Worm (Caenorhabditis elegans): ENCODE data around the gene clec-1.
"Not testable (repeated sequence)": the region's sequence is repeated elsewhere in the genome, so short reads cannot be mapped to it uniquely, and the experiment has no call there.

clec-1 gene

ce11 chrV:5699835-5700441 lies at the start of gene clec-1:
Gene clec-1, plus strand, starts transcription at chrV:5700154.
- peak; percentile 56 for TF ChIP-seq ama-1 (optimal IDR thresholded peaks at IDR 0.05)
- TF ChIP-seq ztf-4 (tag; optimal IDR thresholded peaks at IDR 0.05): no peak

ce11 chrV:5651905-5652304 lies 48.0 kb upstream of the clec-1 start:
- TF ChIP-seq lsy-12 (tag; optimal IDR thresholded peaks at IDR 0.05) (no peak), nhr-23 (tag; optimal IDR thresholded peaks at IDR 0.05) (no peak), tbx-2 (tag; optimal IDR thresholded peaks at IDR 0.05) (no peak), nhr-76 (tag; optimal IDR thresholded peaks at IDR 0.05) (no peak), nhr-77 (tag; optimal IDR thresholded peaks at IDR 0.05) (no peak), nhr-43 (tag; optimal IDR thresholded peaks at IDR 0.05; ENCODE audit: poor library complexity, severe bottlenecking) (no peak), nhr-237 (tag; optimal IDR thresholded peaks at IDR 0.05) (no peak), sea-2 (GFP tag; optimal IDR thresholded peaks at IDR 0.05) (no peak), ceh-16 (tag; optimal IDR thresholded peaks at IDR 0.05) (no peak), lin-39 (tag; optimal IDR thresholded peaks at IDR 0.05) (no peak), aly-2 (tag; optimal IDR thresholded peaks at IDR 0.05) (no peak), ztf-11 (tag; optimal IDR thresholded peaks at IDR 0.05) (no peak), ceh-82 (tag; optimal IDR thresholded peaks at IDR 0.05) (no peak), zag-1 (tag; optimal IDR thresholded peaks at IDR 0.05) (no peak), mdl-1 (tag; optimal IDR thresholded peaks at IDR 0.05) (no peak), ceh-9 (tag; optimal IDR thresholded peaks at IDR 0.05) (no peak), fkh-2 (tag; optimal IDR thresholded peaks at IDR 0.05) (no peak), fos-1 (tag; optimal IDR thresholded peaks at IDR 0.05) (no peak), nhr-11 (tag; optimal IDR thresholded peaks at IDR 0.05) (no peak)

- TF ChIP-seq R02D3.7 (tag; optimal IDR thresholded peaks at IDR 0.05) (no peak), lin-15B (tag; optimal IDR thresholded peaks at IDR 0.05) (no peak), ama-1 (optimal IDR thresholded peaks at IDR 0.05) (no peak), mdl-1 (tag; optimal IDR thresholded peaks at IDR 0.05) (no peak), snpc-4 (tag; optimal IDR thresholded peaks at IDR 0.05) (no peak), pha-4 (tag; optimal IDR thresholded peaks at IDR 0.05) (peak; percentile 13), mml-1 (tag; optimal IDR thresholded peaks at IDR 0.05) (no peak), ztf-4 (tag; optimal IDR thresholded peaks at IDR 0.05) (no peak), ceh-9 (tag; optimal IDR thresholded peaks at IDR 0.05) (no peak), fos-1 (tag; optimal IDR thresholded peaks at IDR 0.05) (no peak), nhr-76 (tag; optimal IDR thresholded peaks at IDR 0.05) (no peak), pqm-1 (tag; optimal IDR thresholded peaks at IDR 0.05) (peak; percentile 56), elt-2 (tag; optimal IDR thresholded peaks at IDR 0.05) (peak; percentile 45), unc-39 (tag; optimal IDR thresholded peaks at IDR 0.05) (no peak), nhr-23 (tag; optimal IDR thresholded peaks at IDR 0.05) (no peak), eor-1 (tag; optimal IDR thresholded peaks at IDR 0.05) (no peak), egl-27 (tag; optimal IDR thresholded peaks at IDR 0.05) (no peak), zag-1 (tag; optimal IDR thresholded peaks at IDR 0.05) (no peak)
Observed at ce11 chrV:5653990-5654499, 45.9 kb upstream of the clec-1 start, which contains the start of gene hex-2. Gene hex-2, plus strand, starts transcription at chrV:5654449.

- TF ChIP-seq snpc-4 (tag; optimal IDR thresholded peaks at IDR 0.05) (no peak), ceh-28 (tag; optimal IDR thresholded peaks at IDR 0.05) (no peak), elt-1 (tag; optimal IDR thresholded peaks at IDR 0.05) (no peak), nhr-43 (tag; optimal IDR thresholded peaks at IDR 0.05; ENCODE audit: poor library complexity, severe bottlenecking) (no peak), jun-1 (tag; optimal IDR thresholded peaks at IDR 0.05) (no peak)
Observed at ce11 chrV:5660604-5661209, 39.2 kb upstream of the clec-1 start, which contains the start of the genes mut-14 and C14C11.2. Gene mut-14, minus strand, starts transcription at chrV:5660704. Gene C14C11.2, plus strand, starts transcription at chrV:5661159.

- not testable (repeated sequence) for TF ChIP-seq ama-1 (optimal IDR thresholded peaks at IDR 0.05); skn-1 (tag; optimal IDR thresholded peaks at IDR 0.05); unc-39 (tag; optimal IDR thresholded peaks at IDR 0.05)
Observed at ce11 chrV:5663317-5663716, 36.6 kb upstream of the clec-1 start, which contains the start of gene C14C11.1. Gene C14C11.1, plus strand, starts transcription at chrV:5663617.

Measured in whole organism, L3 larva.